Worm (Caenorhabditis elegans) whole organism, L3 larva: Measurements from ENCODE around the gene bath-37.

ENCODE experiments used
- ceh-16 ChIP-seq: sonication (generic microtip); optimal IDR thresholded peaks from 2 replicates; lab custom pipeline; 2017; ENCODE audit warnings: missing biosample characterization, missing genetic modification characterization
- elt-2 ChIP-seq: sonication (generic microtip); optimal IDR thresholded peaks from 2 replicates; lab custom pipeline; 2016; ENCODE audit warnings: missing genetic modification reagents, mild to moderate bottlenecking, missing genetic modification characterization, missing compliant biosample characterization
- fos-1 ChIP-seq: fragments of 150-350 bp; optimal IDR thresholded peaks from 2 replicates; lab custom pipeline; 2014; ENCODE audit warnings: missing biosample characterization, missing genetic modification characterization
- jun-1 ChIP-seq: fragments of 150-350 bp; optimal IDR thresholded peaks from 2 replicates; lab custom pipeline; 2014; ENCODE audit warnings: missing biosample characterization, missing genetic modification reagents, missing genetic modification characterization
- lin-15B ChIP-seq: fragments of 150-350 bp; optimal IDR thresholded peaks from 2 replicates; lab custom pipeline; 2014; ENCODE audit warnings: missing biosample characterization, missing genetic modification characterization
- nhr-237 ChIP-seq: fragments of 150-350 bp; optimal IDR thresholded peaks from 2 replicates; lab custom pipeline; 2014; ENCODE audit warnings: missing biosample characterization, missing genetic modification characterization
- nhr-76 ChIP-seq: fragments of 150-350 bp; sonication (generic microtip); optimal IDR thresholded peaks from 5 replicates; lab custom pipeline; 2014; ENCODE audit warnings: missing biosample characterization, missing genetic modification characterization
- pha-4 ChIP-seq: fragments of 150-350 bp; optimal IDR thresholded peaks from 2 replicates; lab custom pipeline; 2014; ENCODE audit warnings: missing biosample characterization, missing genetic modification reagents, missing genetic modification characterization
- snpc-4 ChIP-seq: fragments of 150-350 bp; optimal IDR thresholded peaks from 2 replicates; lab custom pipeline; 2014; ENCODE audit warnings: missing biosample characterization, missing genetic modification characterization
- ztf-11 ChIP-seq: fragments of 150-350 bp; optimal IDR thresholded peaks from 2 replicates; lab custom pipeline; 2014; ENCODE audit warnings: missing biosample characterization, missing genetic modification characterization

ce11 chrIV:12068590-12068989 lies at the start of gene bath-37:
- TF ChIP-seq nhr-237 (no peak), snpc-4 (tag; lab: Kevin White, UChicago) (no peak), lin-15B (tag; lab: Kevin White, UChicago) (no peak), ztf-11 (tag; lab: Kevin White, UChicago) (no peak), fos-1 (tag; lab: Kevin White, UChicago) (no peak), elt-2 (tag; lab: Kevin White, UChicago) (no peak), ceh-16 (tag; lab: Kevin White, UChicago) (no peak), jun-1 (tag; lab: Kevin White, UChicago) (no peak), nhr-76 (tag; lab: Kevin White, UChicago) (no peak), pha-4 (tag; lab: Kevin White, UChicago) (no peak)
